Fruit fly (Drosophila melanogaster) whole organism: ENCODE results near the gene CG1764.

Experiments
- CG8478 ChIP-seq: fragments of >200 bp; optimal IDR thresholded peaks from 2 replicates; lab custom pipeline; 2018; ENCODE audit warnings: inconsistent platforms
- Dll ChIP-seq: fragments of >200 bp; optimal IDR thresholded peaks from 2 replicates; lab custom pipeline; 2017
- EcR ChIP-seq, 2 experiments: fragments of >200 bp; optimal IDR thresholded peaks; 2 replicates each; lab custom pipeline; 2017; ENCODE audit warnings: missing biosample characterization in 2 of 2, missing genetic modification characterization in 2 of 2, missing genetic modification reagents in 2 of 2
- pan ChIP-seq: fragments of >200 bp; optimal IDR thresholded peaks from 2 replicates; lab custom pipeline; 2017
- psq ChIP-seq: fragments of >200 bp; optimal IDR thresholded peaks from 2 replicates; lab custom pipeline; 2017
- usp ChIP-seq: fragments of >200 bp; optimal IDR thresholded peaks from 2 replicates; lab custom pipeline; 2017; ENCODE audit warnings: missing biosample characterization, missing genetic modification characterization, mixed read lengths

CG1764 gene

DNA sequence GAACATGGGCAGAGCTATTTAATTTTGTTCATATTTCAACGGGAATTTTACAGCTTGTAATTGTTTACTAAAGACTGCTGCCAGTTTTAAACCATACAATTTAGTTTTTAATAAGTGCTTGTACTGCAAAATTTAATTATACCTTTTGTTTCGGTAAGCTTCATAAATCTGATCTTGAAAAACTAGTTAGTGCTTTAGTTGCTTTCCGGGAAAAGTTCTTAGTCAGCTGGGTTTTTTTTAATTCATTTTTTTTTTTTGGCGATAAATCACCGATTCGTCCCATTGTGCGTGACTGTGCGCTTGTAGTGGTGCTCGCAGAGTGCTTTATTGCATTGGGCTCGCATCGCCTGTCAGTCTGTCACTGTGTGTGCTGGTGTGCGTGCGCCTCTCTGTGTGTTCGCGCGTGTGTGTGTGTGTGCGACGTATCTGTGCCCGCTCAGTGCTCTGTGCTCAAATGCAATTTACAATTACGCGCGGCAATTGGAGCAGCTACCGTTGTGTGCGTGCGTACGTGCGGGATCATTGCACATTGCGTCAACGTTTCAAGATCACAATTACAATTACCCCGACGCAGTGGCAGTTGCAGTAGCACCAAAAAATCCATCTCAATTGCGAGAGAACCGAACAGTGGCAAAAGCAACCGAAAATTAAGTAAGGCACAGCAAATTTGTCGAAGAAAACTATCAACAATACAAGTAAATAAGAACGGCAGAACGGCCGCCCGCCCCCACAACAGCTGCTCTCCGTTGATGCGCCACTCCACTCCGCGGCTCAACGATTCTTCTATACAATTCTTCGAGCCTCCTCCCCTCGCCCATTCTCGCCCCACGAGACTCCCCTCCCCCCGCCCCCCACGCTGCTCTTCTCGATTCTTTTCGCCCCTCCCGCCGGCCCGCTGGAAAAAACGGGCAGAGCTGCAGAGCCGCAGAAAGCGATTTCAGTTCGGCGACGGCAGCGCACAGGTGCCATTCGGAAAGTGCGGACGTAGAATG lies 1.7 kb upstream of the CG1764 start:
- TF ChIP-seq Dll (lab: Kevin White, UChicago) (no peak), usp (GFP tag; lab: Kevin White, UChicago) (no peak), psq (lab: Kevin White, UChicago) (no peak), CG8478 (lab: Kevin White, UChicago) (no peak), EcR (GFP tag; optimal IDR thresholded peaks at IDR 0.05; lab: Kevin White, UChicago) (no peak), pan (lab: Kevin White, UChicago) (no peak)

DNA sequence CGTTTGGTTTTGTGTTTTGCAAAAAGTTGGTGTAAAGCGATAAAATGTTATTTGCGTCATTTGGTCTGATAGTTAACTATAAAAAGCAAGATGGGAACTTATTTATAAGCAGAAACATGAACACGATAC lies 1.2 kb upstream of the CG1764 start, which contains the start of gene IP3K2:
TSS of gene IP3K2 (plus strand) at position 107 of the 129 bp plus-strand sequence.
- TF ChIP-seq usp (GFP tag; lab: Kevin White, UChicago), result no peak
- no peak for TF ChIP-seq psq (lab: Kevin White, UChicago)
- no peak for TF ChIP-seq CG8478 (lab: Kevin White, UChicago)
- no peak for TF ChIP-seq EcR (GFP tag; optimal IDR thresholded peaks at IDR 0.05; lab: Kevin White, UChicago)
- no peak for TF ChIP-seq Dll (lab: Kevin White, UChicago)
- TF ChIP-seq pan (lab: Kevin White, UChicago), result no peak

DNA sequence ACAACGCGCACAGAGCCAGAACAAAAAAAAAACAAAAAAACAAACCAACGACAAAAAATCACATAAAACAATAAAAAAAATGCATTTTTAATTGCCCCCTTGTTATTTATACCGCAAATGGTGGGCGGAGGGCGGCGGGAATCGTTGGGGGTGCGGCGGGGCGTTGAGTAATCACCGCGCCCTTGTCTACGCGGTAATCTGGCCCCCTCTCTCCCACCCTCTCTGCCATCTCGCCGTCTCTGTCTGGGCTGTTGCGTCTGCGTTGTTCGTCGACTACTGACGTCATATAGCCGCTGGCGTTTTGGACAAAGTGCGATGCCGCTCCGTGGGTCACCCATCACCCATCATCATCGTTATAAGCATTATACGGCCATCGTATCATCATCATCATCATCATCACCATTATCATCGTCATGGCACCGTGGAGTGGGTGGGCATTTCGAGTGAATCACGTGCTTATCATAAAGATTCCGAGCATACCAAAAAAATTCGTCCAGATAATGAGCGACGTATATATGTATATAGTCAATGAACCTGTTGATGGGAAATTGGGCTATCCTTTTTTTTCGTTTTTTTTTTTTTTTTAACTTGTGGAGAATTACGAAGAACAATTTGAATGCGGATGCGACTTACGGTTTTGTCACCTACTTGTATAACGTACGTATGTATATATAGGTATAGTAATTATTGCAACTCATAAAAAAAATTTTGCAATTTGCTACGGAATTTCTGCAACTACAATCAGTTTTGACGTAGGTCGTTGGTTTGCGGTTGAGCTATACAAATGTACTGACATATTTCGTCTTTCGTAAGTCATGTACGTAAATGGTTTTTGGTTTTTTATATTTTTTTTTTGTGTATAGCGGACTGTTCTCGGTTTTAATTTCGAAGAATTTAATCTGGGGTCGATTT lies 656 bp upstream of the CG1764 start:
- TF ChIP-seq Dll (lab: Kevin White, UChicago), result no peak
- TF ChIP-seq CG8478 (lab: Kevin White, UChicago), result no peak
- TF ChIP-seq usp (GFP tag; lab: Kevin White, UChicago), result no peak
- no peak for TF ChIP-seq psq (lab: Kevin White, UChicago)
- no peak for TF ChIP-seq EcR (GFP tag; optimal IDR thresholded peaks at IDR 0.05; lab: Kevin White, UChicago)
- no peak for TF ChIP-seq pan (lab: Kevin White, UChicago)

DNA sequence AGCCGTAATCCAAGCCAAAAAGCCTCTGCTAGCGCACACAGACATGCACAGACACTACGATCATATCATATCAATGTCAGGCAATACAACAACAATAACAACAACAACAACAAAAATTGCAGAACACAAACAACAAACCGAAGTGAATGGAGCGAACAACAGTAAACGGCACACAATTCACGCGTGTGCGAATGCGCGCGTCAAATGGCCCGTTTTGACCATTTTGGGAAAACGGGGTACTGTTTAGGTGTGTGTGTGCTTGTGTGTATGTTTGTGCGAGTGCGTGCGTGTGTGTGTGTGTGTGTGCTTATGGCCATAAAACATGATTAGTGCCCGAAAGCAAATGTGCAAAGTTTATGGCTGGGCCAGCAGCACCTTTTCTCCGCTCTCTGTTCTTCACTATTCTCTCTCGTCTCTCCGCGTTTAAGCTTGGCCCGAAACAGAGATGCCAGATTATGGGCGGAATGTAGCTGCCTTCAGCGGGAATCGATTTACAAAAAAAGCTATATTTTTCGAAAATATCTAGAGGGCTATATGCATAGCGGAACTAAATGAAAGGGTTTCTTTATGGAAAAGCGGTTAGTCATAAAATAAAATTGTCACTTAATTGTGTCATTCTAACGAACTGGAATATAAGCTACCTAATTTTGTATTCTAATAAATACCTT lies 1.2 kb downstream of the CG1764 start:
- no peak for TF ChIP-seq EcR (GFP tag; optimal IDR thresholded peaks at IDR 0.05; lab: Kevin White, UChicago)
- TF ChIP-seq Dll (lab: Kevin White, UChicago), result no peak
- TF ChIP-seq CG8478 (lab: Kevin White, UChicago), result no peak
- no peak for TF ChIP-seq psq (lab: Kevin White, UChicago)
- TF ChIP-seq usp (GFP tag; lab: Kevin White, UChicago), result no peak
- TF ChIP-seq pan (lab: Kevin White, UChicago), result no peak

DNA sequence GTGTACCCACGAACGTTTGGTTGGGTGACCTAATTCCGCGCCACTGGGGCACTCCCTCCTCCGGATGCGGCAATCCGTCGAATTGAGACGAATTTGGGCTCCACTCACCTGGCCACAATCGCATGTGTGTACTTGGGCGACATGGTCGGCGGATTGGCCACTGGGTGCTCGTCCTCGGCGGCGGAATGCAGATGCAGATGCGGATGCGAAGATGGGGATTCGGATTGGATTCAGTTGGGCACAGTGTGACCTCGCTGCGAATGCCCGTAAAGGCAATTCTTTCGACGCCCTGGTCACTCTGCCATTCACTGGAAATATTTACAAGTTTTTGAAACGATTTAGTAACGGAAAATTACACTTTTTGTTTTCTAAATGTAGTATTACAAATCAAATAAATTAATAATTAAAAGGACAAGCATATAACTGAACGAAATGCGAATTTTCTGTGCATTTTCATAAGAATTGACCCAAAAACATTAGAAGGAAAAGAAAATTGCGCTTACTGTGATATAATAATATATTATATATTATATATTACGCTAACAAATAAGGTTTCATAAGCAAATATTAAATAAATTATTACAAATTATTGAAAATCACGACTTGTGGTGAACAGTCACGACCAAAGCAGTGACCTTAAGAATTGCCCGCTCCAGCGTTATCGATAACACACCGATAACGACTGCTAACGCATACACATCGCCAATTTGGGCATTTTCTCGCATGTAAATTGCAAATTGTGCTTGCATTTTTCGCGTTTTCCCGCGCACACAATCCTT lies 5.6 kb downstream of the CG1764 start, which contains the start of gene CG1622:
TSS of gene CG1622 (plus strand) at position 678 of the 779 bp plus-strand sequence.
- TF ChIP-seq pan (lab: Kevin White, UChicago) (no peak), CG8478 (lab: Kevin White, UChicago) (no peak), usp (GFP tag; lab: Kevin White, UChicago) (no peak), EcR (GFP tag; optimal IDR thresholded peaks at IDR 0.05; lab: Kevin White, UChicago) (no peak), psq (lab: Kevin White, UChicago) (no peak), Dll (lab: Kevin White, UChicago) (no peak)

DNA sequence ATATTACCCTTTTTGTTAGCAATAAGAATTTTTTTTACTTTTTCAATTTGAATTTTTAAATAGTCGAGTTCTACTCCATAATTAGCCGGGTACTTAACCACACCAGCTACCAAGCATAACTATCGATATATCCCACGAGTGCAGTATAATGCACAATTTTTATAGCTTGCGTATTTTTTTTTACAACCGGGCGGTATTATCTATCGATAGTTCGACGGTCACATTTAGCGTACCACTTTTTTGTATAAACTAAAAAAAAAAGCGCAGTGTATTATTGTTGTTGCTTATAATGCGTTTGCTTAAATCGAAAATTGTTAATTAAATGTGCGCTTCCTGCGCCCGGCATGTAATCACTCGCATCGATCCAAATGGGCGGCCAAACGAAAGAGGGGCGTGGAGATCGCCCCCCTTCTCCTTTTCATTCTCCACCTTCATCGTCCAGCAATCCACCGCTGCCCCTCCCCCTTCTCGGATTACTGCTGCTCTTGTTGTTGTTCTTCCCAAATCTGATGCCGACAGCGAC lies 14.3 kb downstream of the CG1764 start, which contains the start of gene Remo:
TSS of gene Remo (plus strand) at position 198 of the 523 bp plus-strand sequence.
- TF ChIP-seq usp (GFP tag; lab: Kevin White, UChicago) (no peak), CG8478 (lab: Kevin White, UChicago) (no peak), pan (lab: Kevin White, UChicago) (no peak), EcR (GFP tag; optimal IDR thresholded peaks at IDR 0.05; lab: Kevin White, UChicago) (no peak), Dll (lab: Kevin White, UChicago) (no peak), psq (lab: Kevin White, UChicago) (no peak)

DNA sequence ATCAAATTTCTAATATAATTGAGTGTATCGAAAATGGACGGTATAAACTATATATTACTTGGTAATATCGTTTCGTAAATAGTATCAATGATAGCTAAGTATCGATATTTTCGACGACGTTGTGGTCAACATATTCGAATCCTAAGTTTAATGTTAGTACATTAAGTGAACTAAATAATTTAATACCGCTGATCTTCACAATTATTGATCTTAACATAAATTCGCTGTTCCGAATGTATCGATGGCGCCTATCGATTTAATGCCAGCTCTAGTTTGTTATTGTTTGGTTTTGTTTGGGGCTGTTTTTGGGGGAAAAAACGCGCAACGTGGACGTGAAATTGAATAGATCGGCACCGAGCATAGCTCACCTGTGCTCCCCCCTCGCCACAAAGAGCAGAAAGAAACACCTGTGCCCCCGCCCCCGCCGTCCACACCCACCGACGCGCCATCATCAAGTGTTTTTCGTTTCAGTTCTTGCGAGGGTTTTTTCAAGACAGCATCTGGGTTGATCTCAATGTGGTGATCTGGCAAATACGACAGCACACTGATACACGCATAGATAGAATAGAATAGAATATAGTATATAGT lies 16.4 kb downstream of the CG1764 start:
- no peak for TF ChIP-seq EcR (GFP tag; optimal IDR thresholded peaks at IDR 0.05; lab: Kevin White, UChicago)
- no peak for TF ChIP-seq Dll (lab: Kevin White, UChicago)
- no peak for TF ChIP-seq CG8478 (lab: Kevin White, UChicago)
- TF ChIP-seq pan (lab: Kevin White, UChicago), result no peak
- no peak for TF ChIP-seq usp (GFP tag; lab: Kevin White, UChicago)
- TF ChIP-seq psq (lab: Kevin White, UChicago), result no peak

DNA sequence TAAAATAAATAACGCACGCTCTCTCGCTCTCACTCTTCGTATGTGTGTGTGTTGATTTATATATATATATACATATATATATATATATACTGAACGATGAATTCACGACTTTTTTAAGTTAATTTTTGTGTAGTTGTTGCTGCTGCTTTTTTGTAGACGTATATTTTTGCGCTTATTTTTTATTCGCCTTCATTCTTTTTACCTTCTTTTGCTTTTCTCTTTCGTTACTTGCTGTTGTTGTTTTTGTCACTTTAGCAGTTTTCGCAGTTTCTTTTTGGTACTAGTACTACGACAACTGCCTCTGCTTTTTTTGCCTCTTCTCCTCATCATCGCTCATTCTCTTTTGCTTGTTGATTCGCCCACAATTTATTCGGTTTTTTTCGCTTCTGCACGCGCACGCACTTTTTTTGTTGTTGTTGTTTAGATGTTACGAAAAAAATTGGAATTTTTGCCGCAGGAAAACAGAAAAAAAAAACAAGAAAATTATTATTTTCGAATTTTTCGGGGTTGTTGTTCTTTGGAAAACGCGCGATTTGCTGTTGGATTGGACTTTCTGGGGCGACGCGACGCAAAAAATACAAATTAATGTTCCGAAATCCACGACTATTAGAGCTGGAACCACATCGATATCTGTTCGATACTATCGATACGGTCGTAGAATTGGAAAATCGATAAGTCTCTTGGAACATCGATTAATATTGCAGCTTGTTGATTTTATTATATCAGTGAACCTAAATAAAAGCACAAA lies 17.0 kb downstream of the CG1764 start, which contains the start of the genes HDAC4 and CG15743:
TSS of gene HDAC4 (minus strand) at position 632 of the 748 bp plus-strand sequence.
TSS of gene CG15743 (plus strand) at position 707 of the 748 bp plus-strand sequence.
- TF ChIP-seq CG8478 (lab: Kevin White, UChicago) (no peak), usp (GFP tag; lab: Kevin White, UChicago) (no peak), Dll (lab: Kevin White, UChicago) (no peak), EcR (GFP tag; optimal IDR thresholded peaks at IDR 0.05; lab: Kevin White, UChicago) (no peak), psq (lab: Kevin White, UChicago) (no peak), pan (lab: Kevin White, UChicago) (no peak)
